Worm (Caenorhabditis elegans): Measurements from ENCODE around the gene F54D5.7.
A peak's percentile ranks its signal among the peaks of the same experiment; 100 is the strongest.

F54D5.7 gene

ce11 chrII:11547254-11547687 lies at the start of gene F54D5.7:
TSS of gene F54D5.7 (plus strand) at chrII:11547517.
- TF ChIP-seq ceh-30 (tag; optimal IDR thresholded peaks at IDR 0.05) (peak; percentile 17), elt-2 (tag; optimal IDR thresholded peaks at IDR 0.05) (peak; percentile 30), unc-3 (GFP tag; conservative IDR thresholded peaks at IDR 0.05) (no peak), unc-3 (tag; optimal IDR thresholded peaks at IDR 0.05) (no peak), ceh-6 (GFP tag; optimal IDR thresholded peaks at IDR 0.05) (peak; percentile 29), ama-1 (optimal IDR thresholded peaks at IDR 0.05) (peak; percentile 79), Y22D7AL.16 (tag; optimal IDR thresholded peaks at IDR 0.05) (no peak), rnt-1 (tag; optimal IDR thresholded peaks at IDR 0.05) (peak; percentile 28)

ce11 chrII:11500198-11500597 lies 47.1 kb upstream of the F54D5.7 start, which contains the start of gene B0334.20:
TSS of gene B0334.20 (minus strand) at chrII:11500459.
- TF ChIP-seq ceh-31 (tag; optimal IDR thresholded peaks at IDR 0.05) (no peak), pqm-1 (tag; optimal IDR thresholded peaks at IDR 0.05) (no peak), elt-4 (tag; optimal IDR thresholded peaks at IDR 0.05) (no peak), C08G9.2 (tag; optimal IDR thresholded peaks at IDR 0.05) (no peak), hlh-15 (tag; optimal IDR thresholded peaks at IDR 0.05) (no peak), pag-3 (tag; optimal IDR thresholded peaks at IDR 0.05; ENCODE audit: borderline replicate concordance) (no peak), lim-6 (tag; optimal IDR thresholded peaks at IDR 0.05) (no peak), rnt-1 (tag; optimal IDR thresholded peaks at IDR 0.05) (no peak), unc-86 (tag; optimal IDR thresholded peaks at IDR 0.05) (no peak), elt-2 (tag; optimal IDR thresholded peaks at IDR 0.05) (no peak), ceh-22 (tag; optimal IDR thresholded peaks at IDR 0.05) (no peak), hlh-6 (tag; optimal IDR thresholded peaks at IDR 0.05) (no peak), gmeb-2 (tag; optimal IDR thresholded peaks at IDR 0.05) (no peak), ceh-18 (tag; optimal IDR thresholded peaks at IDR 0.05) (no peak), ttx-3 (tag; optimal IDR thresholded peaks at IDR 0.05) (no peak), ets-4 (tag; optimal IDR thresholded peaks at IDR 0.05) (no peak), F13H6.1 (tag; optimal IDR thresholded peaks at IDR 0.05) (no peak)

- TF ChIP-seq C38D4.7 (GFP tag; optimal IDR thresholded peaks at IDR 0.05): no peak
- no peak for TF ChIP-seq syd-9 (tag; optimal IDR thresholded peaks at IDR 0.05)
- no peak for TF ChIP-seq ets-4 (tag; optimal IDR thresholded peaks at IDR 0.05)
- no peak for TF ChIP-seq ceh-9 (tag; optimal IDR thresholded peaks at IDR 0.05)
- TF ChIP-seq ceh-45 (GFP tag; IDR thresholded peaks at IDR 0.05): no peak
- TF ChIP-seq dve-1 (tag; optimal IDR thresholded peaks at IDR 0.05): no peak
- TF ChIP-seq dmd-4 (tag; optimal IDR thresholded peaks at IDR 0.05; ENCODE audit: borderline replicate concordance): no peak
- TF ChIP-seq npax-4 (tag; optimal IDR thresholded peaks at IDR 0.05): no peak
- no peak for TF ChIP-seq K02D7.2 (tag; optimal IDR thresholded peaks at IDR 0.05)
- TF ChIP-seq nhr-11 (tag; optimal IDR thresholded peaks at IDR 0.05): no peak
- no peak for TF ChIP-seq sdc-2 (tag; optimal IDR thresholded peaks at IDR 0.05)
- TF ChIP-seq ztf-16 (tag; optimal IDR thresholded peaks at IDR 0.05): no peak
- TF ChIP-seq pax-1 (tag; optimal IDR thresholded peaks at IDR 0.05): no peak
- no peak for TF ChIP-seq ceh-19 (GFP tag; optimal IDR thresholded peaks at IDR 0.05)
- no peak for TF ChIP-seq ref-2 (tag; optimal IDR thresholded peaks at IDR 0.05)
- no peak for TF ChIP-seq rnt-1 (tag; optimal IDR thresholded peaks at IDR 0.05)
Observed at ce11 chrII:11501956-11502355, 45.4 kb upstream of the F54D5.7 start.

DNA sequence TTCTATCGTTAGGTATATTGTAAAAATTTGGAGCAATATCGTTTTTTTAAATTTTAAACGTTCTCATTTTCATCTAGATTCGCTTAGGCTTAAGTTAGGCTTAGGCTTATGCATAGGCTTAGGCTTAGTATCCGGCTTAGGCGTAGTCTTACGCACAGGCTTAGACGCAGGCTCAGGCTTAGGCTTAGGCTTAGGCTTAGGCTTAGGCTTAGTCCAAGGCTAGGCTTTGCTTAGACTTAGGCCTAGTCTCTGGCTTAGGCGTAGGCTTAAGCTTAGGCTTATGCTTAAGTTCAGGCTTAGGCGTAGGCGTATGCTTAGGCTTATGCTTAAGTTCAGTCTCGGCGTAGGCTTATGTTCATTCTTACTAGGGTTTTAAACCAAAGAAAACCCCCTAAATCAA lies 43.6 kb upstream of the F54D5.7 start:
- TF ChIP-seq dve-1 (tag; optimal IDR thresholded peaks at IDR 0.05) (peak; percentile 2), ceh-34 (tag; optimal IDR thresholded peaks at IDR 0.05) (no peak), zip-5 (tag; optimal IDR thresholded peaks at IDR 0.05) (no peak)
